Worm (Caenorhabditis elegans) whole organism, mixed stage, embryonic: ENCODE measurements around the gene rpt-4.

Experiments
- ces-1 ChIP-seq: fragments of 150-350 bp; optimal IDR thresholded peaks from 2 replicates; lab custom pipeline; 2014; ENCODE audit warnings: missing biosample characterization, missing genetic modification reagents, missing genetic modification characterization
- elt-3 ChIP-seq: fragments of 150-350 bp; optimal IDR thresholded peaks from 2 replicates; lab custom pipeline; 2014; ENCODE audit warnings: missing biosample characterization, missing genetic modification characterization
- mab-5 ChIP-seq: fragments of 150-350 bp; optimal IDR thresholded peaks from 2 replicates; lab custom pipeline; 2014; ENCODE audit warnings: missing biosample characterization, missing genetic modification characterization
- nhr-28 ChIP-seq: fragments of 150-350 bp; optimal IDR thresholded peaks from 2 replicates; lab custom pipeline; 2014; ENCODE audit warnings: missing biosample characterization, missing genetic modification characterization
- snpc-4 ChIP-seq: fragments of 150-350 bp; optimal IDR thresholded peaks from 2 replicates; lab custom pipeline; 2014; ENCODE audit warnings: missing biosample characterization, missing genetic modification characterization
- unc-39 ChIP-seq: fragments of 150-350 bp; optimal IDR thresholded peaks from 2 replicates; lab custom pipeline; 2014; ENCODE audit warnings: missing biosample characterization, missing genetic modification characterization
- unc-62 ChIP-seq: fragments of 150-350 bp; optimal IDR thresholded peaks from 2 replicates; lab custom pipeline; 2014; ENCODE audit warnings: missing biosample characterization, missing genetic modification reagents, missing genetic modification characterization

- TF ChIP-seq ces-1, result peak; percentile 76
- no peak for TF ChIP-seq unc-62 (GFP tag; lab: Kevin White, UChicago)
- no peak for TF ChIP-seq nhr-28
- no peak for TF ChIP-seq mab-5
- no peak for TF ChIP-seq elt-3
- TF ChIP-seq snpc-4 (tag; lab: Kevin White, UChicago), result no peak
- no peak for TF ChIP-seq unc-39 (tag; lab: Kevin White, UChicago)
Observed at ce11 chrII:73892-74291, 27.9 kb upstream of the rpt-4 start.
